Comparison of ENCODE assay signal across 1 worm cellular context in genomic region chrII:6181337-6181736, ce11.
TF ChIP-seq lines count a peak whose summit lies in the region.

No protein-coding gene starts in this region.

TF ChIP-seq in whole organism, L1 larva, 84 proteins besides CTCF, POLR2A, EP300 and RAD21 (continued from another document):
- TF ChIP-seq ztf-4 (tag; optimal IDR thresholded peaks at IDR 0.05; lab: Kevin White, UChicago), result no peak
- TF ChIP-seq lir-3 (tag; optimal IDR thresholded peaks at IDR 0.05; lab: Kevin White, UChicago; ENCODE audit: poor library complexity), result no peak
- TF ChIP-seq lsy-2 (tag; optimal IDR thresholded peaks at IDR 0.05; lab: Kevin White, UChicago), result peak; percentile 4 to 35
- TF ChIP-seq unc-130 (tag; optimal IDR thresholded peaks at IDR 0.05; lab: Kevin White, UChicago), result peak; percentile 54
- peak; percentile 41 for TF ChIP-seq rnt-1 (tag; optimal IDR thresholded peaks at IDR 0.05; lab: Kevin White, UChicago)
- TF ChIP-seq mef-2 (tag; optimal IDR thresholded peaks at IDR 0.05; lab: Kevin White, UChicago), result no peak
- TF ChIP-seq mab-9 (GFP tag; IDR thresholded peaks at IDR 0.05; lab: Robert Waterston, UW), result no peak
- TF ChIP-seq egl-13 (tag; optimal IDR thresholded peaks at IDR 0.05; lab: Kevin White, UChicago), result no peak
- TF ChIP-seq elt-2 (tag; optimal IDR thresholded peaks at IDR 0.05; lab: Kevin White, UChicago), result no peak
- no peak for TF ChIP-seq nhr-77 (tag; optimal IDR thresholded peaks at IDR 0.05; lab: Kevin White, UChicago)
- TF ChIP-seq blmp-1 (tag; optimal IDR thresholded peaks at IDR 0.05; lab: Kevin White, UChicago), result peak; percentile 45
- TF ChIP-seq snu-23 (GFP tag; optimal IDR thresholded peaks at IDR 0.05; lab: Kevin White, UChicago), result peak; percentile 20
- no peak for TF ChIP-seq F16B12.6 (tag; optimal IDR thresholded peaks at IDR 0.05; lab: Kevin White, UChicago)
- no peak for TF ChIP-seq Y116A8C.19 (tag; optimal IDR thresholded peaks at IDR 0.05; lab: Kevin White, UChicago; ENCODE audit: borderline replicate concordance)
- TF ChIP-seq unc-30 (tag; optimal IDR thresholded peaks at IDR 0.05; lab: Kevin White, UChicago), result no peak
- TF ChIP-seq efl-3 (GFP tag; optimal IDR thresholded peaks at IDR 0.05; lab: Kevin White, UChicago), result no peak
